Worm (Caenorhabditis elegans) whole organism, L1 larva: ENCODE data around the gene ZK652.8.

Source experiments
- C04F5.9 ChIP-seq: sonication (generic microtip); optimal IDR thresholded peaks from 2 replicates; lab custom pipeline; 2016; ENCODE audit warnings: missing genetic modification characterization, missing compliant biosample characterization
- C34B4.2 ChIP-seq: sonication (generic microtip); optimal IDR thresholded peaks from 2 replicates; lab custom pipeline; 2017; ENCODE audit warnings: mild to moderate bottlenecking, missing genetic modification characterization, missing compliant biosample characterization
- aha-1 ChIP-seq: fragments of 150-350 bp; optimal IDR thresholded peaks from 2 replicates; lab custom pipeline; 2014; ENCODE audit warnings: missing biosample characterization, missing genetic modification characterization
- alr-1 ChIP-seq: fragments of 200-800 bp; sonication (Bioruptor generic); optimal IDR thresholded peaks from 2 replicates; lab custom pipeline; 2018; ENCODE audit warnings: borderline replicate concordance, mild to moderate bottlenecking, missing genetic modification characterization, missing compliant biosample characterization
- dsc-1 ChIP-seq: sonication (generic microtip); optimal IDR thresholded peaks from 2 replicates; lab custom pipeline; 2016; ENCODE audit warnings: mild to moderate bottlenecking, missing genetic modification characterization, missing compliant biosample characterization
- efl-1 ChIP-seq, 4 experiments: fragments of 150-350 bp; optimal IDR thresholded peaks in 3 of 4; peaks in 1 of 4; 1 replicate in 1 of 4; 2 replicates in 3 of 4; lab custom pipeline; 2014; ENCODE audit warnings: missing biosample characterization in 2 of 4, missing genetic modification characterization in 2 of 4, missing genetic modification reagents in 2 of 4
- efl-3 ChIP-seq: fragments of 200-800 bp; sonication (Bioruptor generic); optimal IDR thresholded peaks from 2 replicates; lab custom pipeline; 2018; ENCODE audit warnings: mild to moderate bottlenecking, missing genetic modification characterization, missing compliant biosample characterization
- egl-27 ChIP-seq, 2 experiments: fragments of 150-350 bp in 1 of 2; sonication (generic microtip); optimal IDR thresholded peaks; 3 replicates each; lab custom pipeline; 2017 to 2018; ENCODE audit warnings: missing biosample characterization in 2 of 2, missing genetic modification characterization in 2 of 2, missing genetic modification reagents in 2 of 2
- elt-2 ChIP-seq: sonication (generic microtip); optimal IDR thresholded peaks from 2 replicates; lab custom pipeline; 2016; ENCODE audit warnings: missing genetic modification characterization, mild to moderate bottlenecking, inconsistent platforms, missing compliant biosample characterization, missing genetic modification reagents
- elt-3 ChIP-seq, 6 experiments: fragments of 150-350 bp in 1 of 6; sonication (generic microtip); optimal IDR thresholded peaks; 2 replicates each; lab custom pipeline; 2017 to 2018; ENCODE audit warnings: missing biosample characterization in 6 of 6, missing genetic modification characterization in 6 of 6, inconsistent platforms in 1 of 6
- ets-5 ChIP-seq: fragments of 200-800 bp; sonication (Bioruptor generic); IDR thresholded peaks from 2 replicates; pipeline ENCODE4 v1.3.6; 2022; ENCODE audit warnings: missing genetic modification characterization, missing compliant biosample characterization
- fkh-10 ChIP-seq: sonication (generic microtip); optimal IDR thresholded peaks from 2 replicates; lab custom pipeline; 2017; ENCODE audit warnings: missing biosample characterization, missing genetic modification reagents, missing genetic modification characterization
- fkh-4 ChIP-seq: sonication (generic microtip); optimal IDR thresholded peaks from 2 replicates; lab custom pipeline; 2016; ENCODE audit warnings: missing compliant biosample characterization, missing genetic modification characterization, borderline replicate concordance
- fkh-8 ChIP-seq: sonication (generic microtip); optimal IDR thresholded peaks from 2 replicates; lab custom pipeline; 2016; ENCODE audit warnings: mild to moderate bottlenecking, missing genetic modification characterization, missing compliant biosample characterization
- grh-1 ChIP-seq: fragments of 200-800 bp; sonication (Bioruptor generic); IDR thresholded peaks from 2 replicates; pipeline ENCODE4 v1.3.6; 2022; ENCODE audit warnings: missing genetic modification reagents, missing genetic modification characterization, missing compliant biosample characterization
- hpl-2 ChIP-seq: fragments of 150-350 bp; optimal IDR thresholded peaks from 2 replicates; lab custom pipeline; 2014; ENCODE audit warnings: missing biosample characterization, missing genetic modification reagents, missing genetic modification characterization
- irx-1 ChIP-seq: sonication (generic microtip); optimal IDR thresholded peaks from 2 replicates; lab custom pipeline; 2016; ENCODE audit warnings: missing genetic modification characterization, missing compliant biosample characterization
- jun-1 ChIP-seq: fragments of 150-350 bp; optimal IDR thresholded peaks from 2 replicates; lab custom pipeline; 2014; ENCODE audit warnings: missing biosample characterization, missing genetic modification reagents, missing genetic modification characterization
- lin-14 ChIP-seq: fragments of 200-800 bp; sonication (Bioruptor generic); optimal IDR thresholded peaks from 2 replicates; lab custom pipeline; 2018; ENCODE audit warnings: mild to moderate bottlenecking, missing genetic modification characterization, moderate library complexity, missing compliant biosample characterization
- lin-15B ChIP-seq: fragments of 150-350 bp; sonication (generic microtip); optimal IDR thresholded peaks from 3 replicates; lab custom pipeline; 2014; ENCODE audit warnings: missing biosample characterization, missing genetic modification characterization
- lin-39 ChIP-seq: fragments of 150-350 bp; optimal IDR thresholded peaks from 2 replicates; lab custom pipeline; 2014; ENCODE audit warnings: missing biosample characterization, missing genetic modification reagents, missing genetic modification characterization
- lir-3 ChIP-seq: sonication (generic microtip); optimal IDR thresholded peaks from 2 replicates; lab custom pipeline; 2016; ENCODE audit warnings: mild to moderate bottlenecking, missing genetic modification characterization, moderate library complexity, missing compliant biosample characterization; ENCODE audit not compliant: poor library complexity
- mef-2 ChIP-seq: fragments of 150-350 bp; optimal IDR thresholded peaks from 2 replicates; lab custom pipeline; 2014; ENCODE audit warnings: missing biosample characterization, missing genetic modification characterization
- mep-1 ChIP-seq: fragments of 150-350 bp; optimal IDR thresholded peaks from 2 replicates; lab custom pipeline; 2014; ENCODE audit warnings: missing biosample characterization, missing genetic modification characterization
- nhr-12 ChIP-seq: sonication (generic microtip); optimal IDR thresholded peaks from 2 replicates; lab custom pipeline; 2017; ENCODE audit warnings: missing biosample characterization, missing genetic modification characterization
- nhr-20 ChIP-seq: sonication (generic microtip); optimal IDR thresholded peaks from 2 replicates; lab custom pipeline; 2016; ENCODE audit warnings: mild to moderate bottlenecking, missing genetic modification characterization, missing compliant biosample characterization
- nhr-237 ChIP-seq: fragments of 150-350 bp; optimal IDR thresholded peaks from 2 replicates; lab custom pipeline; 2014; ENCODE audit warnings: missing biosample characterization, missing genetic modification characterization
- nhr-28 ChIP-seq: fragments of 150-350 bp; optimal IDR thresholded peaks from 2 replicates; lab custom pipeline; 2014; ENCODE audit warnings: missing biosample characterization, missing genetic modification characterization
- nhr-76 ChIP-seq: sonication (generic microtip); optimal IDR thresholded peaks from 2 replicates; lab custom pipeline; 2017; ENCODE audit warnings: missing biosample characterization, missing genetic modification characterization
- nhr-77 ChIP-seq: fragments of 150-350 bp; optimal IDR thresholded peaks from 2 replicates; lab custom pipeline; 2014; ENCODE audit warnings: missing biosample characterization, missing genetic modification characterization
- nhr-90 ChIP-seq: sonication (generic microtip); optimal IDR thresholded peaks from 2 replicates; lab custom pipeline; 2016; ENCODE audit warnings: mild to moderate bottlenecking, missing genetic modification characterization, missing compliant biosample characterization; ENCODE audit not compliant: poor library complexity
- pqm-1 ChIP-seq: sonication (generic microtip); optimal IDR thresholded peaks from 3 replicates; lab custom pipeline; 2017; ENCODE audit warnings: missing biosample characterization, missing genetic modification characterization
- snu-23 ChIP-seq: sonication (generic microtip); optimal IDR thresholded peaks from 2 replicates; lab custom pipeline; 2016; ENCODE audit warnings: missing genetic modification characterization, missing compliant biosample characterization
- sox-4 ChIP-seq: sonication (generic microtip); optimal IDR thresholded peaks from 2 replicates; lab custom pipeline; 2016; ENCODE audit warnings: missing genetic modification characterization, missing compliant biosample characterization
- sptf-1 ChIP-seq: fragments of 150-350 bp; optimal IDR thresholded peaks from 2 replicates; lab custom pipeline; 2014; ENCODE audit warnings: missing biosample characterization, missing genetic modification characterization
- sup-37 ChIP-seq: fragments of 200-800 bp; sonication (Bioruptor generic); optimal IDR thresholded peaks from 2 replicates; lab custom pipeline; 2018; ENCODE audit warnings: mild to moderate bottlenecking, missing genetic modification characterization, missing compliant biosample characterization
- swsn-7 ChIP-seq: sonication (generic microtip); optimal IDR thresholded peaks from 2 replicates; lab custom pipeline; 2016; ENCODE audit warnings: missing genetic modification characterization, missing compliant biosample characterization
- unc-30 ChIP-seq: sonication (generic microtip); optimal IDR thresholded peaks from 2 replicates; lab custom pipeline; 2017; ENCODE audit warnings: missing biosample characterization, missing genetic modification characterization
- xbp-1 ChIP-seq: sonication (generic microtip); optimal IDR thresholded peaks from 2 replicates; lab custom pipeline; 2016; ENCODE audit warnings: missing genetic modification characterization, missing compliant biosample characterization
- zag-1 ChIP-seq: fragments of 150-350 bp; optimal IDR thresholded peaks from 2 replicates; lab custom pipeline; 2014; ENCODE audit warnings: missing biosample characterization, missing genetic modification characterization
- ztf-11 ChIP-seq, 2 experiments: sonication (generic microtip); optimal IDR thresholded peaks; 2 replicates each; lab custom pipeline; 2016 to 2017; ENCODE audit warnings: missing genetic modification characterization in 2 of 2, missing biosample characterization in 1 of 2, missing compliant biosample characterization in 1 of 2
- ztf-4 ChIP-seq: fragments of 150-350 bp; optimal IDR thresholded peaks from 2 replicates; lab custom pipeline; 2014; ENCODE audit warnings: missing biosample characterization, missing genetic modification characterization

ZK652.8 gene

ce11 chrIII:7891573-7892306 lies 48.3 kb upstream of the ZK652.8 start, which contains the start of the genes ZK688.5 and fahd-1 (continued):
- TF ChIP-seq ztf-11 (tag; optimal IDR thresholded peaks at IDR 0.05; lab: Kevin White, UChicago): no peak
- no peak for TF ChIP-seq hpl-2 (GFP tag; lab: Kevin White, UChicago)
- TF ChIP-seq efl-1 (optimal IDR thresholded peaks at IDR 0.05; lab: Kevin White, UChicago): peak; percentile 72 to 77
- TF ChIP-seq efl-1 (GFP tag; optimal IDR thresholded peaks at IDR 0.05 in 1 of 2; lab: Kevin White, UChicago): peak; percentile 27 to 94
- no peak for TF ChIP-seq irx-1 (tag; lab: Kevin White, UChicago)
- TF ChIP-seq dsc-1 (tag; lab: Kevin White, UChicago): peak; percentile 39
- peak; percentile 46 for TF ChIP-seq jun-1 (tag; lab: Kevin White, UChicago)
- TF ChIP-seq unc-30: no peak
- no peak for TF ChIP-seq efl-3 (GFP tag; lab: Kevin White, UChicago)

DNA sequence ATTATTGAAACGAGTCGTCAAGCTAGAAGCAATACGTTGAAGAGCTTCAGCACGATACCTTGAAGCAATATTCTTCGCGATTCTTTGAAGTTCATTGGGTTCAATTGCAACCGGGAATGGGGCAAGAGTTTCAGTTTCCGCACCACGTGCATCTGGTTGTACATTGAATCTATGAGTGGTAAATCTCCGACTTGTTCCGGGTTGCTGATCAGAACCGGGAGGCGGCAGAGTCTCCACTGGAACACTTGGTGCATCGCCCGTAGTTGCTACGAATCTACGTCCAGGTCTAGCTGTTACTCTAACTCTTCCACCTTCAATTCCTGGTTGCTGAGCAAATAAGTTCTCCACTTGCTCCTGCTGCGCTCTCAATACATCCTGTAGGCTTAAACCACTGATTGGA lies 45.6 kb upstream of the ZK652.8 start:
- TF ChIP-seq grh-1 (GFP tag; lab: Robert Waterston, UW) (no peak), efl-1 (optimal IDR thresholded peaks at IDR 0.05; lab: Kevin White, UChicago) (no peak), efl-1 (GFP tag; optimal IDR thresholded peaks at IDR 0.05 in 1 of 2; lab: Kevin White, UChicago) (peak in 1 of 2 experiments; percentile 91)

ce11 chrIII:7884863-7885262 lies 41.4 kb upstream of the ZK652.8 start, which contains the start of gene ZK688.11:
ZK688.11 (minus strand) TSS chrIII:7884963.
- TF ChIP-seq ztf-11 (tag; optimal IDR thresholded peaks at IDR 0.05; lab: Kevin White, UChicago): no peak
- no peak for TF ChIP-seq elt-2 (tag; lab: Kevin White, UChicago)
- no peak for TF ChIP-seq lin-14 (GFP tag; lab: Kevin White, UChicago)
- no peak for TF ChIP-seq elt-3 (tag; optimal IDR thresholded peaks at IDR 0.05; lab: Kevin White, UChicago)
- TF ChIP-seq sup-37: no peak
- no peak for TF ChIP-seq unc-30
- TF ChIP-seq fkh-10: no peak
- TF ChIP-seq fkh-8: no peak
- no peak for TF ChIP-seq egl-27 (tag; optimal IDR thresholded peaks at IDR 0.05; lab: Kevin White, UChicago)
- TF ChIP-seq nhr-12 (tag; lab: Kevin White, UChicago): no peak
- no peak for TF ChIP-seq ztf-4 (tag; lab: Kevin White, UChicago)
- no peak for TF ChIP-seq lin-39 (tag; lab: Kevin White, UChicago)
- no peak for TF ChIP-seq nhr-237 (tag; lab: Kevin White, UChicago)
- TF ChIP-seq nhr-77 (tag; lab: Kevin White, UChicago): no peak
- TF ChIP-seq mep-1 (tag; lab: Kevin White, UChicago): no peak
- no peak for TF ChIP-seq swsn-7 (tag; lab: Kevin White, UChicago)
- no peak for TF ChIP-seq nhr-28
- no peak for TF ChIP-seq sptf-1

- TF ChIP-seq mep-1 (tag; lab: Kevin White, UChicago): no peak
- TF ChIP-seq C04F5.9: no peak
- TF ChIP-seq aha-1: no peak
Observed at ce11 chrIII:7882900-7883299, 39.5 kb upstream of the ZK652.8 start, which contains the start of gene ZK688.9. ZK688.9 (minus strand) TSS chrIII:7883000.

DNA sequence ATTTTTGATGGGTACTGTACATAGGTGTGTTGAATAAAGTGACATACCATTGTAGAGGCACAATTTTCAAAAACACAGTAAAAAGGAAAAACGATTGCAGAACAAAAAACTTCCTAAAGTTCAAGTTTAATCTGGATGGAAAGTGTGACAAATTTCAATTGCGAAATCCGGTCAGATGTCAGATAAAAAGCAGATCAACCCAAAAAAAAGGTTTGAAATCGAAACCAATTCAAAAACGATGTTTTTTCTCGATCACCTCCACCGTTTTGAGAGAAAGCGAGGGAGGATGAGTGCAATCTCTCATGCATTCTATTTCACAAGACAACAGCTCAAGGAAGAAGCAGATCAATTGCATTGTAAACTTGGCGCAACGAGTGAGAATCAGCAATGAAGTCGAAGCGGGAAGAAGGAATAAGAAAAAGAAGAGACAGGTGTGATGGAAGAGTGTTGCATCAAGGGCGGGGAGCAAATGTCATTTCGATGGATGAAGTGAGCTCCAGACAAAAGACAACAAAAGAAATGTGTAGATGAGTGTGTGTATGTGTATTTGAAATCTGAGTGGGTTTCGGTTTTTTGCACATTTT lies 36.8 kb upstream of the ZK652.8 start:
- TF ChIP-seq nhr-90 (no peak), lin-15B (tag; lab: Kevin White, UChicago) (no peak), lin-39 (tag; lab: Kevin White, UChicago) (no peak), unc-30 (no peak), ets-5 (GFP tag; lab: Robert Waterston, UW) (no peak), alr-1 (no peak), nhr-20 (tag; lab: Kevin White, UChicago) (peak; percentile 27), elt-2 (tag; lab: Kevin White, UChicago) (no peak), nhr-237 (tag; lab: Kevin White, UChicago) (no peak), egl-27 (tag; optimal IDR thresholded peaks at IDR 0.05; lab: Kevin White, UChicago) (no peak), pqm-1 (tag; lab: Kevin White, UChicago) (no peak), fkh-4 (tag; lab: Kevin White, UChicago) (no peak), sox-4 (no peak), nhr-76 (tag; lab: Kevin White, UChicago) (no peak), C34B4.2 (tag; lab: Kevin White, UChicago) (no peak), lir-3 (tag; lab: Kevin White, UChicago) (no peak), mef-2 (tag; lab: Kevin White, UChicago) (no peak), zag-1 (tag; lab: Kevin White, UChicago) (no peak), nhr-28 (no peak), xbp-1 (tag; lab: Kevin White, UChicago) (no peak), snu-23 (GFP tag; lab: Kevin White, UChicago) (peak; percentile 20), ztf-11 (tag; optimal IDR thresholded peaks at IDR 0.05; lab: Kevin White, UChicago) (no peak)
